Fruit fly (Drosophila melanogaster) whole organism, prepupa: ENCODE measurements around the gene RhoGAP68F.

Source experiments
- Blimp-1 ChIP-seq: fragments of 200-800 bp; sonication (Bioruptor generic); optimal IDR thresholded peaks from 3 replicates; lab custom pipeline; 2017; ENCODE audit warnings: missing biosample characterization, missing genetic modification characterization, mild to moderate bottlenecking, moderate library complexity, missing genetic modification reagents
- CG10631 ChIP-seq: fragments of 200-800 bp; sonication (Bioruptor generic); optimal IDR thresholded peaks from 2 replicates; lab custom pipeline; 2016; ENCODE audit warnings: missing biosample characterization, missing genetic modification characterization
- CG10669 ChIP-seq: fragments of 200-800 bp; sonication (Bioruptor generic); optimal IDR thresholded peaks from 3 replicates; lab custom pipeline; 2018; ENCODE audit warnings: missing biosample characterization, mild to moderate bottlenecking, missing genetic modification characterization, moderate library complexity
- CG11902 ChIP-seq: fragments of 200-800 bp; sonication (Bioruptor generic); optimal IDR thresholded peaks from 3 replicates; lab custom pipeline; 2016; ENCODE audit warnings: missing biosample characterization, missing genetic modification characterization
- CG15336 ChIP-seq: fragments of 200-800 bp; sonication (Bioruptor generic); IDR thresholded peaks from 2 replicates; pipeline ENCODE4 v1.3.6; 2022; ENCODE audit warnings: missing biosample characterization, missing genetic modification characterization
- CG16779 ChIP-seq: fragments of 200-800 bp; sonication (Bioruptor generic); optimal IDR thresholded peaks from 3 replicates; lab custom pipeline; 2017; ENCODE audit warnings: missing biosample characterization, mild to moderate bottlenecking, missing genetic modification characterization
- CG31627 ChIP-seq: fragments of 200-800 bp; sonication (Bioruptor generic); optimal IDR thresholded peaks from 3 replicates; lab custom pipeline; 2016; ENCODE audit warnings: missing biosample characterization, missing genetic modification characterization
- CG32006 ChIP-seq: fragments of 200-800 bp; sonication (Bioruptor generic); optimal IDR thresholded peaks from 3 replicates; lab custom pipeline; 2017; ENCODE audit warnings: missing biosample characterization, mild to moderate bottlenecking, missing genetic modification characterization
- CG34406 ChIP-seq: fragments of 200-800 bp; sonication (Bioruptor generic); optimal IDR thresholded peaks from 3 replicates; lab custom pipeline; 2016; ENCODE audit warnings: missing biosample characterization, missing genetic modification characterization
- CG3919 ChIP-seq: fragments of 200-800 bp; sonication (Bioruptor generic); optimal IDR thresholded peaks from 3 replicates; lab custom pipeline; 2016; ENCODE audit warnings: missing biosample characterization, missing genetic modification characterization
- CG6163 ChIP-seq: fragments of 200-800 bp; sonication (Bioruptor generic); IDR thresholded peaks from 3 replicates; pipeline ENCODE4 v1.3.6; 2022; ENCODE audit warnings: missing biosample characterization, missing genetic modification characterization
- CG6808 ChIP-seq: fragments of 200-800 bp; sonication (Bioruptor generic); optimal IDR thresholded peaks from 3 replicates; lab custom pipeline; 2017; ENCODE audit warnings: missing biosample characterization, missing genetic modification characterization, mild to moderate bottlenecking, moderate library complexity, missing genetic modification reagents
- CG6854 ChIP-seq: fragments of 200-800 bp; sonication (Bioruptor generic); optimal IDR thresholded peaks from 2 replicates; lab custom pipeline; 2017; ENCODE audit warnings: missing biosample characterization, mild to moderate bottlenecking, missing genetic modification characterization
- CG7368 ChIP-seq: fragments of 200-800 bp; sonication (Bioruptor generic); optimal IDR thresholded peaks from 3 replicates; lab custom pipeline; 2016; ENCODE audit warnings: missing biosample characterization, missing genetic modification characterization
- CG8119 ChIP-seq: fragments of 200-800 bp; sonication (Bioruptor generic); IDR thresholded peaks from 3 replicates; pipeline ENCODE4 v1.3.6; 2022; ENCODE audit warnings: missing biosample characterization, missing genetic modification characterization
- CG8319 ChIP-seq: fragments of 200-800 bp; sonication (Bioruptor generic); optimal IDR thresholded peaks from 3 replicates; lab custom pipeline; 2016; ENCODE audit warnings: missing biosample characterization, missing genetic modification characterization
- CG9139 ChIP-seq: fragments of 200-800 bp; sonication (Bioruptor generic); optimal IDR thresholded peaks from 3 replicates; lab custom pipeline; 2017; ENCODE audit warnings: missing biosample characterization, mild to moderate bottlenecking, missing genetic modification characterization
- Eip75B ChIP-seq: fragments of 200-800 bp; sonication (Bioruptor generic); optimal IDR thresholded peaks from 3 replicates; lab custom pipeline; 2016; ENCODE audit warnings: missing biosample characterization, missing genetic modification characterization
- Ets21C ChIP-seq: fragments of 200-800 bp; sonication (Bioruptor generic); optimal IDR thresholded peaks from 3 replicates; lab custom pipeline; 2016; ENCODE audit warnings: missing biosample characterization, missing genetic modification characterization
- Ets96B ChIP-seq: fragments of 200-800 bp; optimal IDR thresholded peaks from 2 replicates; lab custom pipeline; 2019; ENCODE audit warnings: missing biosample characterization, mild to moderate bottlenecking, missing genetic modification characterization, moderate library complexity
- Gug ChIP-seq: fragments of 200-800 bp; sonication (Bioruptor generic); IDR thresholded peaks from 2 replicates; pipeline ENCODE4 v1.3.6; 2022; ENCODE audit warnings: missing biosample characterization, missing genetic modification characterization
- Hr38 ChIP-seq: sonication (Bioruptor generic); optimal IDR thresholded peaks from 2 replicates; lab custom pipeline; 2016; ENCODE audit warnings: missing biosample characterization, missing genetic modification characterization
- Hr39 ChIP-seq: fragments of 200-800 bp; sonication (Bioruptor generic); optimal IDR thresholded peaks from 2 replicates; lab custom pipeline; 2016; ENCODE audit warnings: missing biosample characterization, missing genetic modification characterization
- Hr4 ChIP-seq: fragments of 200-800 bp; sonication (Bioruptor generic); optimal IDR thresholded peaks from 3 replicates; lab custom pipeline; 2016; ENCODE audit warnings: missing biosample characterization, missing genetic modification characterization
- OdsH ChIP-seq: fragments of 200-800 bp; sonication (Bioruptor generic); optimal IDR thresholded peaks from 3 replicates; lab custom pipeline; 2016; ENCODE audit warnings: missing biosample characterization, missing genetic modification characterization
- Sox102F ChIP-seq: fragments of 200-800 bp; sonication (Bioruptor generic); optimal IDR thresholded peaks from 2 replicates; lab custom pipeline; 2016; ENCODE audit warnings: missing biosample characterization, mild to moderate bottlenecking, missing genetic modification characterization
- Sox14 ChIP-seq: fragments of 200-800 bp; sonication (Bioruptor generic); optimal IDR thresholded peaks from 3 replicates; lab custom pipeline; 2016; ENCODE audit warnings: missing biosample characterization, missing genetic modification characterization
- acj6 ChIP-seq: fragments of 200-800 bp; sonication (Bioruptor generic); optimal IDR thresholded peaks from 3 replicates; lab custom pipeline; 2016; ENCODE audit warnings: missing biosample characterization, missing genetic modification characterization
- dac ChIP-seq: fragments of 200-800 bp; sonication (Bioruptor generic); optimal IDR thresholded peaks from 2 replicates; lab custom pipeline; 2017; ENCODE audit warnings: missing biosample characterization, mild to moderate bottlenecking, missing genetic modification characterization
- eg ChIP-seq: fragments of 200-800 bp; sonication (Bioruptor generic); IDR thresholded peaks from 3 replicates; pipeline ENCODE4 v1.3.6; 2022; ENCODE audit warnings: missing biosample characterization, missing genetic modification characterization
- esn ChIP-seq: fragments of 200-800 bp; sonication (Bioruptor generic); optimal IDR thresholded peaks from 2 replicates; lab custom pipeline; 2016; ENCODE audit warnings: missing biosample characterization, mild to moderate bottlenecking, missing genetic modification characterization, moderate library complexity
- fd59A ChIP-seq: fragments of 200-800 bp; sonication (Bioruptor generic); optimal IDR thresholded peaks from 2 replicates; lab custom pipeline; 2017; ENCODE audit warnings: missing biosample characterization, mild to moderate bottlenecking, missing genetic modification characterization, missing genetic modification reagents
- fd85E ChIP-seq: fragments of 200-800 bp; sonication (Bioruptor generic); optimal IDR thresholded peaks from 3 replicates; lab custom pipeline; 2016; ENCODE audit warnings: missing biosample characterization, missing genetic modification characterization
- lz ChIP-seq: fragments of 200-800 bp; sonication (Bioruptor generic); optimal IDR thresholded peaks from 3 replicates; lab custom pipeline; 2016; ENCODE audit warnings: missing biosample characterization, missing genetic modification characterization
- net ChIP-seq: fragments of 200-800 bp; sonication (Bioruptor generic); optimal IDR thresholded peaks from 3 replicates; lab custom pipeline; 2016; ENCODE audit warnings: missing biosample characterization, missing genetic modification characterization
- pdm3 ChIP-seq: fragments of 200-800 bp; sonication (Bioruptor generic); optimal IDR thresholded peaks from 3 replicates; lab custom pipeline; 2016; ENCODE audit warnings: missing biosample characterization, missing genetic modification characterization
- spab ChIP-seq: fragments of 200-800 bp; sonication (Bioruptor generic); optimal IDR thresholded peaks from 2 replicates; lab custom pipeline; 2017; ENCODE audit warnings: missing biosample characterization, mild to moderate bottlenecking, missing genetic modification characterization, missing genetic modification reagents
- ss ChIP-seq, 2 experiments: fragments of 200-800 bp; sonication (Bioruptor generic); optimal IDR thresholded peaks; 2 replicates in 1 of 2; 3 replicates in 1 of 2; lab custom pipeline; 2017 to 2018; ENCODE audit warnings: mild to moderate bottlenecking in 2 of 2, missing biosample characterization in 2 of 2, missing genetic modification characterization in 2 of 2, moderate library complexity in 1 of 2
- topi ChIP-seq: fragments of 200-800 bp; sonication (Bioruptor generic); optimal IDR thresholded peaks from 3 replicates; lab custom pipeline; 2016; ENCODE audit warnings: missing biosample characterization, missing genetic modification characterization
- vri ChIP-seq: fragments of 200-800 bp; sonication (Bioruptor generic); optimal IDR thresholded peaks from 3 replicates; lab custom pipeline; 2016; ENCODE audit warnings: missing biosample characterization, mild to moderate bottlenecking, missing genetic modification characterization

The RhoGAP68F gene

DNA sequence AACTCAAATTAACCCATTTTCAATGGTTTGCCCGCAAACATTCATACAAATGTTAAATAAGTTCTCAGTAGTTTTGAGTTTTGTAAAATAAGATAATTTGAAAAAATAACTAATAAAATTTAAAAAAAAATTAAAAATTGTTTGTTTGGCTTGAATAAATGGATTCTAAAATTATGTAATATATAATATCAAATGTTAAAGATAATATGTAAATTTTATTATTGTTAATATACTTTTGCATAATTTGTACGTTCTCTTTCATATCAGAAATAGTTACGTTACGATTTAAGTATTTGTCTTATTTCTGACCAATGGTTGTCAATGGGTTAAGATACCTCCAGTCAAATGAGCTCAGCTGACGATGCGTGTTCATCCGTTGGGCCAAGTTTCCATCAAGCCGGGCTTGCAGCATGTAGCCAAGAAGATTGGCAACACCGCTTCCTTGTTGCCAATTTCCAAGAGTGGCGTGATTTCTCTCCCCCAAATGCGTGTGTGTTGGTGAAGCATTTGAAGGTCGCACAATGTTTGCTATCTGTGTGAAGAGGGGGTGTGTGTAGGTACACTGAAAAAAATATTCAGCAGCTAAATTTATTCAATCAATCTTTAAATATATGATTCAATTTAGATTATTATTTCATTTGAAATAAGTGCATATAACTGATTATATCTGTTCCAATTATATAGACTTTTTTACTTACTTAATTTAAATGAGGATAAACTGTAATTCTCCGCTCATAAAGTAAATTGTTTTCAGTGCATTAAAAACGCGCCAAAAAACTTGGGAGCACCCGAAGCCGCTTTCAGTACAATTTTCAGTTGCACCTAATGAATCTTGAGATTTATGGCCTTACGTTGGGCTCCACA lies 41.6 kb upstream of the RhoGAP68F start (continued):
- TF ChIP-seq Ets21C (GFP tag; lab: Kevin White, UChicago) (peak; percentile 2), CG3919 (peak; percentile 66), Sox14 (GFP tag; lab: Kevin White, UChicago) (peak; percentile 37), eg (GFP tag; lab: Robert Waterston, UW) (peak; percentile 54; the same call in 1 of the 3 replicates), Gug (GFP tag; lab: Robert Waterston, UW) (0 out of 2 replicates have a peak, but pooled peaks have one; percentile 30), CG6854 (GFP tag; lab: Kevin White, UChicago) (peak; percentile 34), spab (GFP tag; lab: Kevin White, UChicago) (peak; percentile 9), CG10669 (GFP tag; lab: Kevin White, UChicago) (peak; percentile 14), Hr38 (GFP tag; lab: Kevin White, UChicago) (no peak), Blimp-1 (peak; percentile 2), CG6163 (peak; percentile 75), lz (GFP tag; lab: Kevin White, UChicago) (peak; percentile 37), CG6808 (GFP tag; lab: Kevin White, UChicago) (peak; percentile 42), Sox102F (GFP tag; lab: Kevin White, UChicago) (peak; percentile 62), pdm3 (GFP tag; lab: Kevin White, UChicago) (peak; percentile 57), Eip75B (GFP tag; lab: Kevin White, UChicago) (peak; percentile 51), OdsH (peak; percentile 34), acj6 (GFP tag; lab: Kevin White, UChicago) (peak; percentile 44), vri (GFP tag; lab: Kevin White, UChicago) (peak; percentile 26), CG10631 (peak; percentile 23), CG7368 (GFP tag; lab: Kevin White, UChicago) (peak; percentile 12), CG32006 (GFP tag; lab: Kevin White, UChicago) (peak; percentile 73), CG31627 (GFP tag; lab: Kevin White, UChicago) (peak; percentile 32), CG9139 (GFP tag; lab: Kevin White, UChicago) (peak; percentile 48), CG11902 (peak; percentile 6), fd59A (GFP tag; lab: Kevin White, UChicago) (peak; percentile 19), CG16779 (tag; lab: Kevin White, UChicago) (no peak), Ets96B (tag; lab: Kevin White, UChicago) (peak; percentile 56), dac (peak; percentile 35), CG8319 (GFP tag; lab: Kevin White, UChicago) (no peak), ss (GFP tag; optimal IDR thresholded peaks at IDR 0.05; lab: Kevin White, UChicago) (peak; percentile 38 to 64), topi (GFP tag; lab: Kevin White, UChicago) (peak; percentile 62), CG8119 (GFP tag; lab: Robert Waterston, UW) (peak; percentile 68), esn (GFP tag; lab: Kevin White, UChicago) (peak; percentile 50), net (GFP tag; lab: Kevin White, UChicago) (peak; percentile 42), Hr39 (GFP tag; lab: Kevin White, UChicago) (peak; percentile 7), Hr4 (GFP tag; lab: Kevin White, UChicago) (peak; percentile 54), CG15336 (GFP tag; lab: Robert Waterston, UW) (peak; percentile 75), fd85E (GFP tag; lab: Kevin White, UChicago) (no peak), CG34406 (GFP tag; lab: Kevin White, UChicago) (peak; percentile 55)
